Fruit fly (Drosophila melanogaster) whole organism, adult: ENCODE measurements around the gene Dup99B.

Experiments
- CG11617 ChIP-seq: fragments of 200-800 bp; sonication (Bioruptor generic); optimal IDR thresholded peaks from 2 replicates; lab custom pipeline; 2017; ENCODE audit warnings: mild to moderate bottlenecking, missing biosample characterization, missing genetic modification reagents, missing genetic modification characterization
- CG14711 ChIP-seq: fragments of 200-800 bp; sonication (Bioruptor generic); optimal IDR thresholded peaks from 2 replicates; lab custom pipeline; 2018; ENCODE audit warnings: missing biosample characterization, mild to moderate bottlenecking, missing genetic modification characterization, moderate library complexity
- CG1620 ChIP-seq: fragments of 200-800 bp; sonication (Bioruptor generic); optimal IDR thresholded peaks from 2 replicates; lab custom pipeline; 2016; ENCODE audit warnings: missing biosample characterization, missing genetic modification characterization
- CG5204 ChIP-seq: fragments of 200-800 bp; sonication (Bioruptor generic); optimal IDR thresholded peaks from 2 replicates; lab custom pipeline; 2016; ENCODE audit warnings: missing biosample characterization, missing genetic modification characterization
- CG7045 ChIP-seq: fragments of 200-800 bp; sonication (Bioruptor generic); optimal IDR thresholded peaks from 2 replicates; lab custom pipeline; 2017; ENCODE audit warnings: missing biosample characterization, mild to moderate bottlenecking, missing genetic modification characterization
- CG7101 ChIP-seq: fragments of 200-800 bp; sonication (Bioruptor generic); optimal IDR thresholded peaks from 2 replicates; lab custom pipeline; 2018; ENCODE audit warnings: missing biosample characterization, mild to moderate bottlenecking, missing genetic modification characterization, moderate library complexity
- Clk ChIP-seq: fragments of 200-800 bp; sonication (Bioruptor generic); optimal IDR thresholded peaks from 2 replicates; lab custom pipeline; 2017; ENCODE audit warnings: missing biosample characterization, missing genetic modification characterization
- Crg-1 ChIP-seq: fragments of 200-800 bp; sonication (Bioruptor generic); optimal IDR thresholded peaks from 2 replicates; lab custom pipeline; 2016; ENCODE audit warnings: missing biosample characterization, missing genetic modification characterization
- Hr96 ChIP-seq: fragments of 200-800 bp; sonication (Bioruptor generic); optimal IDR thresholded peaks from 2 replicates; lab custom pipeline; 2016; ENCODE audit warnings: missing biosample characterization, missing genetic modification characterization
- Mnt ChIP-seq: fragments of 200-800 bp; sonication (Bioruptor generic); optimal IDR thresholded peaks from 2 replicates; lab custom pipeline; 2016; ENCODE audit warnings: missing biosample characterization, mild to moderate bottlenecking, missing genetic modification characterization
- cnc ChIP-seq, 2 experiments: fragments of >200 bp; optimal IDR thresholded peaks; 2 replicates each; lab custom pipeline; 2017
- kay ChIP-seq: fragments of 200-800 bp; sonication (Bioruptor generic); peaks from one replicate; lab custom pipeline; 2016; ENCODE audit warnings: missing biosample characterization, missing genetic modification characterization, borderline replicate concordance
- ovo ChIP-seq: fragments of 200-800 bp; sonication (Bioruptor generic); optimal IDR thresholded peaks from 2 replicates; lab custom pipeline; 2016; ENCODE audit warnings: missing biosample characterization, missing genetic modification characterization
- tj ChIP-seq: fragments of 200-800 bp; sonication (Bioruptor generic); optimal IDR thresholded peaks from 3 replicates; lab custom pipeline; 2017; ENCODE audit warnings: missing biosample characterization, mild to moderate bottlenecking, missing genetic modification characterization, moderate library complexity

dm6 chr3R:29758734-29759131, 43.6 kb upstream of the Dup99B start:
- TF ChIP-seq kay (GFP tag; lab: Kevin White, UChicago) = no peak
- TF ChIP-seq CG1620 (GFP tag; lab: Kevin White, UChicago) = no peak
- no peak for TF ChIP-seq CG7045
- TF ChIP-seq CG7101 (tag; lab: Kevin White, UChicago) = no peak
- no peak for TF ChIP-seq Crg-1 (GFP tag; lab: Kevin White, UChicago)
- TF ChIP-seq CG14711 (tag; lab: Kevin White, UChicago) = no peak
- TF ChIP-seq tj (GFP tag; lab: Kevin White, UChicago) = no peak
- no peak for TF ChIP-seq ovo
- no peak for TF ChIP-seq CG11617
- no peak for TF ChIP-seq Hr96 (GFP tag; lab: Kevin White, UChicago)
- TF ChIP-seq CG5204 (GFP tag; lab: Kevin White, UChicago) = no peak
- TF ChIP-seq Mnt (GFP tag; lab: Kevin White, UChicago) = no peak
- TF ChIP-seq Clk (GFP tag; lab: Kevin White, UChicago) = no peak
- TF ChIP-seq cnc (optimal IDR thresholded peaks at IDR 0.05; lab: Kevin White, UChicago) = no peak
